Fruit fly (Drosophila melanogaster) whole organism, adult: ENCODE results near the gene Obp83ef.

Experiments
- CG11617 ChIP-seq: fragments of 200-800 bp; sonication (Bioruptor generic); optimal IDR thresholded peaks from 2 replicates; lab custom pipeline; 2017; ENCODE audit warnings: mild to moderate bottlenecking, missing biosample characterization, missing genetic modification reagents, missing genetic modification characterization
- CG1620 ChIP-seq: fragments of 200-800 bp; sonication (Bioruptor generic); optimal IDR thresholded peaks from 2 replicates; lab custom pipeline; 2016; ENCODE audit warnings: missing biosample characterization, missing genetic modification characterization
- CG33017 ChIP-seq: fragments of 200-800 bp; sonication (Bioruptor generic); optimal IDR thresholded peaks from 2 replicates; lab custom pipeline; 2018; ENCODE audit warnings: missing biosample characterization, mild to moderate bottlenecking, missing genetic modification characterization, moderate library complexity
- CG5204 ChIP-seq: fragments of 200-800 bp; sonication (Bioruptor generic); optimal IDR thresholded peaks from 2 replicates; lab custom pipeline; 2016; ENCODE audit warnings: missing biosample characterization, missing genetic modification characterization
- Clk ChIP-seq: fragments of 200-800 bp; sonication (Bioruptor generic); optimal IDR thresholded peaks from 2 replicates; lab custom pipeline; 2017; ENCODE audit warnings: missing biosample characterization, missing genetic modification characterization
- Crg-1 ChIP-seq: fragments of 200-800 bp; sonication (Bioruptor generic); optimal IDR thresholded peaks from 2 replicates; lab custom pipeline; 2016; ENCODE audit warnings: missing biosample characterization, missing genetic modification characterization
- Hr96 ChIP-seq: fragments of 200-800 bp; sonication (Bioruptor generic); optimal IDR thresholded peaks from 2 replicates; lab custom pipeline; 2016; ENCODE audit warnings: missing biosample characterization, missing genetic modification characterization
- Mnt ChIP-seq: fragments of 200-800 bp; sonication (Bioruptor generic); optimal IDR thresholded peaks from 2 replicates; lab custom pipeline; 2016; ENCODE audit warnings: missing biosample characterization, mild to moderate bottlenecking, missing genetic modification characterization
- cnc ChIP-seq, 2 experiments: fragments of >200 bp; optimal IDR thresholded peaks; 2 replicates each; lab custom pipeline; 2017
- kay ChIP-seq: fragments of 200-800 bp; sonication (Bioruptor generic); peaks from one replicate; lab custom pipeline; 2016; ENCODE audit warnings: missing biosample characterization, missing genetic modification characterization, borderline replicate concordance

dm6 chr3R:6149593-6149992, 38.8 kb upstream of the Obp83ef start:
- TF ChIP-seq CG11617 (GFP tag; lab: Kevin White, UChicago) (no peak), cnc (optimal IDR thresholded peaks at IDR 0.05; lab: Kevin White, UChicago) (no peak), CG33017 (tag; lab: Kevin White, UChicago) (no peak), Hr96 (no peak), CG5204 (no peak), Clk (GFP tag; lab: Kevin White, UChicago) (no peak), CG1620 (GFP tag; lab: Kevin White, UChicago) (no peak), kay (no peak), Mnt (GFP tag; lab: Kevin White, UChicago) (no peak), Crg-1 (GFP tag; lab: Kevin White, UChicago) (no peak)
